Worm (Caenorhabditis elegans): ENCODE results near the gene C54D1.7.

ce11 chrX:7131206-7131605, 24.6 kb downstream of the C54D1.7 start:
- TF ChIP-seq ama-1 (optimal IDR thresholded peaks at IDR 0.05) (no peak), flt-1 (GFP tag; IDR thresholded peaks at IDR 0.05) (no peak), tbx-37 (GFP tag; conservative IDR thresholded peaks at IDR 0.05) (no peak), sea-1 (GFP tag; conservative IDR thresholded peaks at IDR 0.05) (no peak), hnd-1 (tag; optimal IDR thresholded peaks at IDR 0.05) (no peak), hmg-4 (GFP tag; optimal IDR thresholded peaks at IDR 0.05) (no peak), ceh-13 (GFP tag; optimal IDR thresholded peaks at IDR 0.05) (no peak), hmbx-1 (tag; optimal IDR thresholded peaks at IDR 0.05) (no peak), F13C5.2 (tag; optimal IDR thresholded peaks at IDR 0.05) (no peak), pes-1 (GFP tag; IDR thresholded peaks at IDR 0.05) (no peak), tra-4 (tag; optimal IDR thresholded peaks at IDR 0.05) (no peak), aly-1 (tag; optimal IDR thresholded peaks at IDR 0.05) (no peak)
